Worm (Caenorhabditis elegans): Measurements from ENCODE around the gene rps-1.

rps-1 gene

ce11 chrIII:4506590-4507128, 30.9 kb downstream of the rps-1 start:
- TF ChIP-seq dao-5 (tag; optimal IDR thresholded peaks at IDR 0.05) (no peak), W03F9.2 (tag; optimal IDR thresholded peaks at IDR 0.05) (peak; percentile 14)

- peak; percentile 69 for TF ChIP-seq him-1 (tag; optimal IDR thresholded peaks at IDR 0.05)
- TF ChIP-seq W03F9.2 (tag; optimal IDR thresholded peaks at IDR 0.05) = peak; percentile 87
- TF ChIP-seq dao-5 (tag; optimal IDR thresholded peaks at IDR 0.05) = no peak
These were observed 32.6 kb downstream of the rps-1 start, which contains the start of the genes cct-5 and F25F2.1 for ce11 chrIII:4508064-4508905. Gene cct-5 (minus strand): TSS chrIII:4508114. Gene F25F2.1 (plus strand): TSS chrIII:4508855.

ce11 chrIII:4513926-4514325, 38.2 kb downstream of the rps-1 start:
- TF ChIP-seq W03F9.2 (tag; optimal IDR thresholded peaks at IDR 0.05) (no peak), him-1 (tag; optimal IDR thresholded peaks at IDR 0.05) (peak; percentile 42), dao-5 (tag; optimal IDR thresholded peaks at IDR 0.05) (no peak)

- no peak for TF ChIP-seq dao-5 (tag; optimal IDR thresholded peaks at IDR 0.05)
- no peak for TF ChIP-seq him-1 (tag; optimal IDR thresholded peaks at IDR 0.05)
- TF ChIP-seq W03F9.2 (tag; optimal IDR thresholded peaks at IDR 0.05) = no peak
These were observed 39.5 kb downstream of the rps-1 start for ce11 chrIII:4515173-4515572.

- TF ChIP-seq him-1 (tag; optimal IDR thresholded peaks at IDR 0.05) (no peak), dao-5 (tag; optimal IDR thresholded peaks at IDR 0.05) (no peak), W03F9.2 (tag; optimal IDR thresholded peaks at IDR 0.05) (no peak)
These were observed 42.1 kb downstream of the rps-1 start for ce11 chrIII:4517781-4518180.

ce11 chrIII:4519410-4519809, 43.7 kb downstream of the rps-1 start:
- TF ChIP-seq dao-5 (tag; optimal IDR thresholded peaks at IDR 0.05) (no peak), W03F9.2 (tag; optimal IDR thresholded peaks at IDR 0.05) (no peak), him-1 (tag; optimal IDR thresholded peaks at IDR 0.05) (no peak)

- TF ChIP-seq W03F9.2 (tag; optimal IDR thresholded peaks at IDR 0.05) = no peak
- no peak for TF ChIP-seq dao-5 (tag; optimal IDR thresholded peaks at IDR 0.05)
- TF ChIP-seq him-1 (tag; optimal IDR thresholded peaks at IDR 0.05) = no peak
These were observed 44.3 kb downstream of the rps-1 start, which contains the start of gene cdh-4 for ce11 chrIII:4520057-4520456. Gene cdh-4 (plus strand): TSS chrIII:4520357.

- no peak for TF ChIP-seq dao-5 (tag; optimal IDR thresholded peaks at IDR 0.05)
- TF ChIP-seq him-1 (tag; optimal IDR thresholded peaks at IDR 0.05) = no peak
- TF ChIP-seq W03F9.2 (tag; optimal IDR thresholded peaks at IDR 0.05) = no peak
These were observed 47.7 kb downstream of the rps-1 start for ce11 chrIII:4523411-4523810.

ce11 chrIII:4524071-4524470, 48.4 kb downstream of the rps-1 start:
- no peak for TF ChIP-seq W03F9.2 (tag; optimal IDR thresholded peaks at IDR 0.05)
- no peak for TF ChIP-seq him-1 (tag; optimal IDR thresholded peaks at IDR 0.05)
- no peak for TF ChIP-seq dao-5 (tag; optimal IDR thresholded peaks at IDR 0.05)

- no peak for TF ChIP-seq W03F9.2 (tag; optimal IDR thresholded peaks at IDR 0.05)
These were observed 50.3 kb downstream of the rps-1 start for ce11 chrIII:4525998-4526397.
